Worm (Caenorhabditis elegans) whole organism, L4/young adult: ENCODE results near the gene F47B10.6.

Experiments used
- W03F9.2 ChIP-seq: fragments of 150-350 bp; optimal IDR thresholded peaks from 2 replicates; lab custom pipeline; 2014; ENCODE audit warnings: missing biosample characterization, missing genetic modification characterization
- dao-5 ChIP-seq: sonication (generic microtip); optimal IDR thresholded peaks from 2 replicates; lab custom pipeline; 2016; ENCODE audit warnings: missing genotype, missing genetic modification characterization, moderate library complexity, missing compliant biosample characterization
- him-1 ChIP-seq: sonication (generic microtip); optimal IDR thresholded peaks from 2 replicates; lab custom pipeline; 2016; ENCODE audit warnings: missing genotype, missing genetic modification reagents, missing genetic modification characterization, missing compliant biosample characterization

The F47B10.6 gene

DNA sequence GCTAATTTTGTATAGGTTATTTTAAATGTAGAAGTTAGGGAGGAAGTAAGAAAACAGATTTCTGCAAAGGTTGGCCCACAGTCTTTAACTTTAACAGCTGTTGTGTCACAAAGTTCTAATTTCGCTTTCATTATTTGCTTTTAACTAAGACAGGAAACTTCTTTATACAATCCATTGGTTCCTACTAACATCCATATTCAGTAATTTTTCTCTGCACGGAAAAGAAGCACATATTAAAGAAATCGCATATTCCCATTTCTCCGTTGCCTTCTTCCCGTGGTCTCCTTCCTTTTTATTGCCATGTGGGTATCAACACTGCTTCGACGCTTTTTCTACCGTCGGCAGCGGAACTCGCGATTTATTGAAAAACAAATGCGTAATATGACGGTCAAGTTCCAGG, 6.3 kb upstream of the F47B10.6 start, which contains the start of gene T21E8.6:
TSS of gene T21E8.6 (plus strand) at position 301 of the 400 bp plus-strand sequence.
- TF ChIP-seq dao-5 (tag; lab: Kevin White, UChicago) (no peak), W03F9.2 (tag; lab: Kevin White, UChicago) (no peak), him-1 (tag; lab: Kevin White, UChicago) (no peak)

DNA sequence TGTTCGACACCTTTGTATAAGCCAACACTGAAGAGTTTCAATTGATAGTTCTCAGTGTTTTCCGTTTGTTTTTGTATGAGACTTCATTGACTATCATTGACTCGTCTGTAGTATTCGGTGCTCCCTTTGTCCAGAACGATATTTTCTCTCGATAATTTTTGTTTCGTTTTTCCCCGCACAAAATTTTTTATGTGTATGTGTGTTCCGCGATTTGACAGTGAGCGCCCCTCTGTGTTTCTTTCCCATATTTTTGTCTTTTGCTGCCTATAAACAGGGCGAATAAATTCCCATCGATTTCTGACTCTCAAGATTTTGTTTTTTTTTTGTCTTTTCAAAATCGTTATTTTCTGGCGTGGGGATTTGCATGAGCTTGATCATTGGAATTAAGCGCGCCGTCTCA, 5.1 kb upstream of the F47B10.6 start, which contains the start of gene T21E8.7:
TSS of gene T21E8.7 (plus strand) at position 301 of the 400 bp plus-strand sequence.
- no peak for TF ChIP-seq dao-5 (tag; lab: Kevin White, UChicago)
- TF ChIP-seq him-1 (tag; lab: Kevin White, UChicago), result no peak
- no peak for TF ChIP-seq W03F9.2 (tag; lab: Kevin White, UChicago)

DNA sequence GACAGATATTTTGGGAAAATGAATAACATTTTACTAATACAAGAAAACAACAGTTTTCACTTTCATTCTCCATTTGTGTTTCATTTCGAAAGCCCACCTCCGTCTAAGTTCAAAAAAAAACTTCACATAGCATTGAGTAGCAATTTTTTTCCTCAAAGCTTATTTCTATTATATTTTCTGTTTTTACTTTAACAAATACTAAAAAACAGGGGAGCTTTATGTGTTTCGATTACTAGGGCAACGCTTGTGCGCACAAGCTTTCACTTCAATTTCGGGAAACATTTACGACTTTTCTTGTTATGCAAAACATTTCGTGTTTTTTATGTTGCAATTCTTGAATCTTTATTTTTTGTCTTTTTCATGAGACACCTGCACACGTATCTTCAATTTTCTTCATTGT, 2.4 kb upstream of the F47B10.6 start, which contains the start of gene T21E8.5:
TSS of gene T21E8.5 (plus strand) at position 301 of the 400 bp plus-strand sequence.
- TF ChIP-seq dao-5 (tag; lab: Kevin White, UChicago) (no peak), W03F9.2 (tag; lab: Kevin White, UChicago) (no peak), him-1 (tag; lab: Kevin White, UChicago) (no peak)

DNA sequence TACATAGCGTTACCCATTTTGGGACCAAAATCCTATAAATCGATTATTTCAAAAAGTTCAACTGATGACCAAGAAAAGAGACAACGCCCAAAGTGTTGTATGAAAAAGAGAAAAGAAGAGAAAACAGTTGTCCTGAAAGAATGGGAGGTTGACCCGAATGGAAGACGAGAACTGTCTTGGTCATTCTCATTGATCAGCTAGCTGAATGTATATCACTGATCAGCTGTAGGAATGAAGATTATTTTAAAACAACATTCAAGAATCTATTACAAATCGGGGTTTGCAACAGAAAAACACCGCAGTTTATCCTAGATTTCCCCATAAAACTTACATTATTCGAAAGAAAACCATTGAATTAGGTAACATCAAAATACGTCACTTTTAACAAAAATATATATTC, 2.2 kb downstream of the F47B10.6 start, which contains the start of gene F47B10.5:
TSS of gene F47B10.5 (minus strand) at position 101 of the 400 bp plus-strand sequence.
- TF ChIP-seq him-1 (tag; lab: Kevin White, UChicago) (no peak), W03F9.2 (tag; lab: Kevin White, UChicago) (no peak), dao-5 (tag; lab: Kevin White, UChicago) (no peak)

DNA sequence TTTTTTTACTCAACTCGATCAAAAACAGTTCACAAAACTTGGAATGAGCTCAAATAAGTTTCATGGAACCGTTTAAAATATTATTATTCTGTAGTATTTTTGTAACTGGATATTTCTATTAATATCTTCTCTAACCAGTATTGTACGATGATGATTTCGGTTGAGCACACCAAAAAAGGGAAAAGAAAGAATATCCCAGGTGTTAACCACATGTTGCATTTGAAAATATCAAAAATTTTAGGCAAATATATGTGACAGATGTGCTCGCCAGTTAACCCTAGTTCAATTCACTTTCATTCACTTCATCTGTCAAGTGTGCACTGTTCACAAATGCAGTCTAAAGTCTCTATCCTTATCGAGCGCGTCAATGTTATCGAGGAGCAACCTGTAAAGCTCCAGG, 2.7 kb downstream of the F47B10.6 start, which contains the start of gene F47B10.4:
TSS of gene F47B10.4 (plus strand) at position 301 of the 400 bp plus-strand sequence.
- no peak for TF ChIP-seq dao-5 (tag; lab: Kevin White, UChicago)
- TF ChIP-seq W03F9.2 (tag; lab: Kevin White, UChicago), result no peak
- no peak for TF ChIP-seq him-1 (tag; lab: Kevin White, UChicago)

DNA sequence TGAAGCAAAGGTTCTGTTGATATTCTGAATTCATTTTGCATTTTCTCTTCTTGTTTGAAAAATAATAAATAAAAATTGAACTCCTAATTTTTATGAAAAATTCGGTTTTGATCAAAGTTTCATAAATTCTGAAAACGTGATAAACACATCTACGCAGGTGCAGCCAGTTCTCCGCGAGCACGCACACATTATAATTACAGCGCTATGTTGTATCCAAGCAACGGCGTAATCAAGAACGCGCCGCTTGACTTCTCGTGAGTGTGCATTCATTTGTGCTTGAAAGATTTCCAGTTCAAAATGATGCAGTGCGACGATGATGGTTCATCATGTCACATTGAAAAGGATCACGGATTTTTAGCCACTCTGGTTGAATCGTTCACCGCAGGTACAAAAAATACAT, 3.6 kb downstream of the F47B10.6 start, which contains the start of gene F47B10.3:
TSS of gene F47B10.3 (plus strand) at position 301 of the 400 bp plus-strand sequence.
- TF ChIP-seq W03F9.2 (tag; lab: Kevin White, UChicago) (no peak), dao-5 (tag; lab: Kevin White, UChicago) (no peak), him-1 (tag; lab: Kevin White, UChicago) (no peak)

DNA sequence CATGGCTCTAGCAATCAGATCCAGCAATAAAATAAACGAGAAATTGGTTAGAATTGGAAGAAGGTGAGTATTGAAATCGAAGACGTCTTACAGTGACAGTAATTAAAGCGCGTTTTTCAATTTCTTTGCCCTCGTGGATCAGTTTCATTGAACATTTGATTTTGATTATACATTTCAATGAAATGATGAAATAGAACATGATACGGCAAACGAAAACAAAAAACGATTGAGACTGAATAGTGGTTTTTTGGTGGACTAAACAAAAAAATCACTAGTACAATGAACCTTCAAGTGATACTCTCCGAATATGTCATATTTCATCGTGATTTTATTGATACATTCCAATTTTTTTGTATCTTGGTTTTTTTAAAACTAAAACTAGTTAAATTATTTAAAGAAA, 8.2 kb downstream of the F47B10.6 start, which contains the start of gene haly-1:
TSS of gene haly-1 (minus strand) at position 101 of the 400 bp plus-strand sequence.
- no peak for TF ChIP-seq him-1 (tag; lab: Kevin White, UChicago)
- TF ChIP-seq W03F9.2 (tag; lab: Kevin White, UChicago), result no peak
- TF ChIP-seq dao-5 (tag; lab: Kevin White, UChicago), result no peak

DNA sequence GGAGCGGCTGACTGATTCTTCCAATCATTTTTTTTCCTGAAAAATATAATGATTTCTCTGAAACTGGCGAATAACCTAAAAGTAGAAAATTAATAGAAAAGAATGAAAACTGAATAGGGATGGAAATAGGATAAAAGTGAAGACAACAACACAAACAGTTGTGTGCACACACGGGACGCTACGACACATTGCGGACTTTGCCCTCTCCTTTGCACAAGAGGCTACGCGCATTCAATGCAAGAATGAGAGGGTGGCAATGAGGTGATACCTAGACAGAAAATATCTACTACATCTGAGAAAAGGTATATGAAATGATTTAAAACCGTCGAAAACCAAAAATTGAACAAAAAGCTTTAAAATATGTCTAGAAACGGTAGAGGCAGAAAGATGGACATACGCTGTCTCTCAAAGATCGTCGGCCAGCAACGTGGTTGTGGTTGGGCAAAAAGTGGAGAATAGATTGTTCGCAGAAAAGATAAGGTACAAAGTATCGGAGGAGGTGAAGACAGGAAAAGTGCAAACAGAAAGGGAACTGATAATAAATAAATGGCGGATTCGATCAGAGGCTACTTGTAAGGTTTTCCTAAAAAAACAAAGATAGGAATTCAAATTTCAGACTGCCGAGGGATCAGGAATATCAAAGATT, 11.9 kb downstream of the F47B10.6 start, which contains the start of gene suca-1:
TSS of gene suca-1 (minus strand) at position 36 of the 646 bp plus-strand sequence.
- TF ChIP-seq W03F9.2 (tag; lab: Kevin White, UChicago) (no peak), him-1 (tag; lab: Kevin White, UChicago) (no peak), dao-5 (tag; lab: Kevin White, UChicago) (no peak)

DNA sequence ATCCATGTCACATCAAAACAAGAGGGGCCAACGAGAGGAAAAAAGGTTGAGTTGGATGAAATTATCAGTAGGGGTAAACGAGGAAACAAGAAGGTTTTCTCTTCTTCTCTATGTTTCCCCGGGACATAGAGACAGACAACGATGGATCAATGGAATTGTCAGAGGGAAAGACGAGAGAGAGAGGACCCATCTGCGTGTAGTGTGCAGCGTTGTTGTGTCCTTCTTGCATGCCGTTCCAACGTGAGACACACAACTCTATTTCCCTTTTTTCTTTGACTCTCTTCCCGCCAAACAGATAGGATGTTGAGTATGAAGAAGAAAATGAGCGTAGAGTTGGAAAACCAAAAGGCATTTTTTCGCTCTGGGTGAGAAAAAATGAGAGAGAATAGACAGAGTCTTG, 12.7 kb downstream of the F47B10.6 start:
- TF ChIP-seq him-1 (tag; lab: Kevin White, UChicago) (no peak), dao-5 (tag; lab: Kevin White, UChicago) (no peak), W03F9.2 (tag; lab: Kevin White, UChicago) (no peak)

DNA sequence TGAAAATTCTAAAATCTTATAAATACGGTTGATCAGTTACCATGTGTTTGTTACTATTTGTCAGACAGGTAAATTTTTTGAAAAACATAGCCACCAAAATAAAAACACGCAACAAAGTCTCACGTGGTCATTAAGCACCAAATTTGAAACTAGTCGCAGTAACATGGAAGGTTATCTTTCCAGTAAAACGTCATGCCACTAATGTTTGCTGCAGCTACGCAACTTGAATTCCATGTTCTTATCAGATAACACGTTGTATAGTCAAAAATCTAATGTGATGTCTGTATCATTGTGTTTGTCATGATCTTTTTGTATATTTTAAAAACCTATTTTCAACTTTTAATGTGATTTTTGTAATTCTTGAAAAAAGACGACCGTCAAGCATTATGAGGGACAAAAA, 13.5 kb downstream of the F47B10.6 start:
- TF ChIP-seq dao-5 (tag; lab: Kevin White, UChicago) (no peak), him-1 (tag; lab: Kevin White, UChicago) (no peak), W03F9.2 (tag; lab: Kevin White, UChicago) (no peak)

DNA sequence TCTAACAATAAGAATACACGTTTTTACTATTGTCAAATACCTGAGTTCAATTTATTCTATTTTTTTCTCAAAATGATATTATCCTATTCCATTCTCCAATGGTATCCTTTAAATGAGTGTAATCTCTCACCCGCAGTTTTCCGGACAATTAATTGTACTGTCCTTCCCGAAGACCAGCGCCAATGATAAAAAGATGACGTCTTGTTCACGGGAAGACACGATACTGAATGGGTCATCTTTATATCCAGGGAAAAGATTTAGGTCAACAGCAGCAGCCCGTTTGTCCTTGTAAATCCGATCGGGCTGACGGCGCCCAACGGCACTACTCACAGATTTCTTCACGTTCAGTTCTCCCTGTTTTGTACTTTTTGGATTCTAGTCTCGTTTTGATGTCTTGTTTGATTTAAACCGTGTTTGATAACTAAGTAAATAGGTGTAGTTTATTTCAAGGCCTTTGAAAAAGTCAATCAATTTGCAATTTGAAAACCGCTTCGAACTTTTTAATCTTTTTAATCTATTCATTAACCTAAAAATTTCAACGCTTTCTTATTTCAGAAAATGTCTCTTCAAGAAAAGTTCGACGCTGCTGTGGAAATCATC, 14.5 kb downstream of the F47B10.6 start, which contains the start of gene acbp-3:
TSS of gene acbp-3 (plus strand) at position 550 of the 600 bp plus-strand sequence.
- TF ChIP-seq him-1 (tag; lab: Kevin White, UChicago) (no peak), dao-5 (tag; lab: Kevin White, UChicago) (no peak), W03F9.2 (tag; lab: Kevin White, UChicago) (no peak)

DNA sequence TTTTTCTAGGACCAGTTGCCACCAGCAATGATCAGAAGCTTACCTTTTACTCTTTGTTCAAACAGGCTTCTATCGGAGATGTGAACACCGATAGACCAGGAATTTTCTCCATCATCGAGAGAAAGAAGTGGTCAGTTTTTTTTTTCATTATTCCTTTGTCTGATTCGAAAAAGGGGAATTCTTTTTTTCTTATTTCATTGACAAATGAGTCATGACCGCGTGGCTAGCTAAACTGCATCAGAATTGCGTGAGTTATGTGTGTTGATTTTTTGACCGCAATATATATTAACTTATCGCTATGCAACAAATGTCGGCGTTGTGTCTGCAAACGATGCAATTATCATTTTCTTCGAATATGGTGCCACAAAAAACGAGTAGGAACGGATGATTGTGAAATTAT, 15.1 kb downstream of the F47B10.6 start:
- no peak for TF ChIP-seq him-1 (tag; lab: Kevin White, UChicago)
- no peak for TF ChIP-seq W03F9.2 (tag; lab: Kevin White, UChicago)
- no peak for TF ChIP-seq dao-5 (tag; lab: Kevin White, UChicago)

DNA sequence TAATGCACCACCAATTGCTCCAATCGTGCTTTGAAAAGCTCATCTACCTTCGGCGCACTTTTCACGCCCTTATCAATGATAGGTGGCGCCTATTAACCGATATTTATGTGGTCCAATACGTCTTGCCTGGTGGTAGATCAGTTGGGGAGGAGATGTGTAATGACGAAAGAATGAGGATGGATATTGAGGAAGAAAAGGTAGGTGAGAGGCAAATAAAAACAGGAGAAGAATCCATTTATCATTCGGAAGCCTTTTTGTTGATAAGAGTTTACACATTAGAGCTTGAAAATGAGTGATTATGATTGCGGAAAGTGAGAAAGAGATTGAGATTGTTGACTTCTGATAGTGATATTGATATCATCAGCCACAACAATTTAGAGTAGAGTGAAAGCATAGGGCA, 19.1 kb downstream of the F47B10.6 start:
- TF ChIP-seq dao-5 (tag; lab: Kevin White, UChicago) (no peak), W03F9.2 (tag; lab: Kevin White, UChicago) (no peak), him-1 (tag; lab: Kevin White, UChicago) (no peak)
